Worm (Caenorhabditis elegans) whole organism, midembryonic: ENCODE data around the gene arrd-1.
"Not testable (repeated sequence)": the region's sequence is repeated elsewhere in the genome, so short reads cannot be mapped to it uniquely, and the experiment has no call there.

Source experiments
- T22C8.4 ChIP-seq: fragments of 200-800 bp; sonication (Bioruptor generic); IDR thresholded peaks from 2 replicates; pipeline ENCODE4 v1.3.6; 2022; ENCODE audit warnings: missing genetic modification characterization, missing compliant biosample characterization
- flt-1 ChIP-seq: fragments of 200-800 bp; sonication (Bioruptor generic); IDR thresholded peaks from 2 replicates; pipeline ENCODE4 v1.3.6; 2022; ENCODE audit warnings: missing genetic modification characterization, missing compliant biosample characterization
- klf-2 ChIP-seq: fragments of 200-800 bp; sonication (Bioruptor generic); conservative IDR thresholded peaks from 2 replicates; pipeline ENCODE4 v1.3.6; 2022; ENCODE audit warnings: missing genetic modification reagents, missing genetic modification characterization, missing compliant biosample characterization
- med-1 ChIP-seq: sonication (generic microtip); optimal IDR thresholded peaks from 2 replicates; lab custom pipeline; 2017; ENCODE audit warnings: missing genetic modification characterization, mild to moderate bottlenecking, missing compliant biosample characterization, antibody characterized with exemption, missing genetic modification reagents; ENCODE audit not compliant: insufficient read depth
- ref-1 ChIP-seq: fragments of 200-800 bp; sonication (Bioruptor generic); conservative IDR thresholded peaks from 2 replicates; pipeline ENCODE4 v1.3.6; 2022; ENCODE audit warnings: missing genetic modification reagents, missing genetic modification characterization, missing compliant biosample characterization
- ztf-23 ChIP-seq: fragments of 200-800 bp; sonication (Bioruptor generic); IDR thresholded peaks from 2 replicates; pipeline ENCODE4 v1.3.6; 2022; ENCODE audit warnings: missing genetic modification reagents, missing genetic modification characterization, missing compliant biosample characterization
- ztf-29 ChIP-seq: fragments of 200-800 bp; sonication (Bioruptor generic); IDR thresholded peaks from 2 replicates; pipeline ENCODE4 v1.3.6; 2022; ENCODE audit warnings: missing genetic modification reagents, missing genetic modification characterization, missing compliant biosample characterization

DNA sequence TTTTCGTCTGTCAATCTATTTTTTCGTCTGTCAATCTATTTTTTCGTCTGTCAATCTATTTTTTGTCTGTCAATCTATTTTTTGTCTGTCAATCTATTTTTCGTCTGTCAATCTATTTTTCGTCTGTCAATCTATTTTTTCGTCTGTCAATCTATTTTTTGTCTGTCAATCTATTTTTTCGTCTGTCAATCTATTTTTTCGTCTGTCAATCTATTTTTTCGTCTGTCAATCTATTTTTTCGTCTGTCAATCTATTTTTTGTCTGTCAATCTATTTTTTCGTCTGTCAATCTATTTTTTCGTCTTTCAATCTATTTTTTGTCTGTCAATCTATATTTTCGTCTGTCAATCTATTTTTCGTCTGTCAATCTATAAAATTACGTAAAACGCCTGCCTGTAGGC, 2.1 kb downstream of the arrd-1 start:
- 0 out of 2 replicates have a peak, but pooled peaks have one; percentile 22 for TF ChIP-seq klf-2
- TF ChIP-seq ref-1 (GFP tag; lab: Robert Waterston, UW); flt-1 (GFP tag; lab: Robert Waterston, UW); ztf-23 (GFP tag; lab: Robert Waterston, UW); med-1 (GFP tag; lab: Kevin White, UChicago); ztf-29; T22C8.4 (GFP tag; lab: Robert Waterston, UW): not testable (repeated sequence)
